Fruit fly (Drosophila melanogaster): ENCODE measurements around the gene Prp40.

The Prp40 gene

DNA sequence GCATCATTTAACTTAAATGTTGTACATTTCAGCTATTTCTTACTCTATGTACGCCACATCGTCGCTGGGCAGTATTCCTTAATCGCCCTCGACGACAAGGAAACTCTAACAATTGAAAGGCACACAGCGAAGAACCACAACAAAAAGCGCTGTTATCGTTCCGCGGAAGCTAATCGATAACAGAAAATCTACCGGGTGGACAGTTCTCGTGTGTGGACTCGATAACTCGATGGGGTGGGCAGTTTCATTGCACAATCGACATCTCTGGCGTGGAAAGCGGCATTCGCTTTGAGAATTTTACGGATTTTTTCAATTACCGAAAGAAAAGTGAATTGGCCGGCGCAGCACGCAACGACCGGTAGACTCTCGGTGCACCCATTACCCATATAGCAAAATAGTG lies at the start of gene Prp40, which contains the start of gene alpha4GT1:
Gene Prp40 (plus strand): TSS at position 241 of the 400 bp plus-strand sequence.
Gene alpha4GT1 (minus strand): TSS at position 156 of the 400 bp plus-strand sequence.
- TF ChIP-seq CG3065 (GFP tag; optimal IDR thresholded peaks at IDR 0.05) (no peak), Rfx (GFP tag; IDR thresholded peaks at IDR 0.05) (no peak), CG6175 (GFP tag; IDR thresholded peaks at IDR 0.05) (no peak), CG3995 (GFP tag; optimal IDR thresholded peaks at IDR 0.05) (peak; percentile 39), CG15479 (GFP tag; optimal IDR thresholded peaks at IDR 0.05) (peak; percentile 20), Med (GFP tag) (peak; percentile 39), Dp (GFP tag; optimal IDR thresholded peaks at IDR 0.05) (peak; percentile 53), esg (GFP tag; conservative IDR thresholded peaks at IDR 0.05) (no peak), Rx (GFP tag; IDR thresholded peaks at IDR 0.05) (no peak), ewg (GFP tag; optimal IDR thresholded peaks at IDR 0.05) (no peak), Usf (GFP tag; optimal IDR thresholded peaks at IDR 0.05) (no peak), CG2199 (GFP tag; IDR thresholded peaks at IDR 0.05) (no peak), Asciz (GFP tag; optimal IDR thresholded peaks at IDR 0.05) (no peak), lola (GFP tag; optimal IDR thresholded peaks at IDR 0.05) (no peak), CG13123 (GFP tag; optimal IDR thresholded peaks at IDR 0.05) (no peak), CG10274 (GFP tag; optimal IDR thresholded peaks at IDR 0.05) (no peak), CG31365 (tag; optimal IDR thresholded peaks at IDR 0.05) (no peak), sens-2 (GFP tag; IDR thresholded peaks at IDR 0.05) (no peak), Fer1 (GFP tag; optimal IDR thresholded peaks at IDR 0.05) (no peak), CG15073 (GFP tag; optimal IDR thresholded peaks at IDR 0.05) (no peak), CG16863 (GFP tag; optimal IDR thresholded peaks at IDR 0.05) (no peak), Nf-YC (tag; optimal IDR thresholded peaks at IDR 0.05) (no peak), sd (tag; optimal IDR thresholded peaks at IDR 0.05) (no peak), Doc3 (GFP tag; IDR thresholded peaks at IDR 0.05; ENCODE audit: partially characterized antibody) (peak; percentile 64; the same call in 2 of the 3 replicates), CG15269 (tag; optimal IDR thresholded peaks at IDR 0.05) (no peak), CG6254 (GFP tag; optimal IDR thresholded peaks at IDR 0.05) (peak; percentile 70), CG7556 (GFP tag; optimal IDR thresholded peaks at IDR 0.05) (no peak), CG13424 (tag; optimal IDR thresholded peaks at IDR 0.05) (no peak), CG10431 (GFP tag; optimal IDR thresholded peaks at IDR 0.05) (no peak), H2.0 (GFP tag; IDR thresholded peaks at IDR 0.05) (no peak), HmgD (GFP tag; optimal IDR thresholded peaks at IDR 0.05) (peak; percentile 6), CG6654 (GFP tag; optimal IDR thresholded peaks at IDR 0.05) (no peak), CG11560 (tag; IDR thresholded peaks at IDR 0.05) (peak; percentile 86), Fer3 (tag; optimal IDR thresholded peaks at IDR 0.05) (no peak), CG14014 (GFP tag; IDR thresholded peaks at IDR 0.05) (no peak), emc (GFP tag; optimal IDR thresholded peaks at IDR 0.05) (no peak), Hand (GFP tag; optimal IDR thresholded peaks at IDR 0.05) (no peak), CG43689 (GFP tag; IDR thresholded peaks at IDR 0.05) (no peak), Dref (GFP tag; IDR thresholded peaks at IDR 0.05) (peak; percentile 99), pnt (GFP tag; optimal IDR thresholded peaks at IDR 0.05) (no peak), CG10654 (GFP tag; optimal IDR thresholded peaks at IDR 0.05) (no peak), Vsx1 (GFP tag; optimal IDR thresholded peaks at IDR 0.05) (no peak), kni (GFP tag; optimal IDR thresholded peaks at IDR 0.05) (no peak), dpn (GFP tag; optimal IDR thresholded peaks at IDR 0.05) (no peak), amos (GFP tag; IDR thresholded peaks at IDR 0.05; ENCODE audit: partially characterized antibody) (peak; percentile 80), CG9437 (GFP tag; optimal IDR thresholded peaks at IDR 0.05) (no peak), cg (GFP tag; optimal IDR thresholded peaks at IDR 0.05) (no peak), Scr (GFP tag; IDR thresholded peaks at IDR 0.05; ENCODE audit: partially characterized antibody) (peak; percentile 73), MTF-1 (GFP tag; optimal IDR thresholded peaks at IDR 0.05; ENCODE audit: borderline replicate concordance) (no peak), cad (GFP tag; optimal IDR thresholded peaks at IDR 0.05) (no peak), crc (GFP tag; optimal IDR thresholded peaks at IDR 0.05) (no peak)
